Fruit fly (Drosophila melanogaster) whole organism, prepupa: ENCODE results near the gene Osi5.

ENCODE experiments used
- Blimp-1 ChIP-seq: fragments of 200-800 bp; sonication (Bioruptor generic); optimal IDR thresholded peaks from 3 replicates; lab custom pipeline; 2017; ENCODE audit warnings: missing biosample characterization, missing genetic modification characterization, mild to moderate bottlenecking, moderate library complexity, missing genetic modification reagents
- CG11902 ChIP-seq: fragments of 200-800 bp; sonication (Bioruptor generic); optimal IDR thresholded peaks from 3 replicates; lab custom pipeline; 2016; ENCODE audit warnings: missing biosample characterization, missing genetic modification characterization
- CG15336 ChIP-seq: fragments of 200-800 bp; sonication (Bioruptor generic); IDR thresholded peaks from 2 replicates; pipeline ENCODE4 v1.3.6; 2022; ENCODE audit warnings: missing biosample characterization, missing genetic modification characterization
- CG1621 ChIP-seq: fragments of 200-800 bp; sonication (Bioruptor generic); optimal IDR thresholded peaks from 3 replicates; lab custom pipeline; 2018; ENCODE audit warnings: missing biosample characterization, mild to moderate bottlenecking, missing genetic modification characterization
- CG3032 ChIP-seq: fragments of 200-800 bp; optimal IDR thresholded peaks from 2 replicates; lab custom pipeline; 2019; ENCODE audit warnings: missing biosample characterization, mild to moderate bottlenecking, missing genetic modification characterization, moderate library complexity
- CG31627 ChIP-seq: fragments of 200-800 bp; sonication (Bioruptor generic); optimal IDR thresholded peaks from 3 replicates; lab custom pipeline; 2016; ENCODE audit warnings: missing biosample characterization, missing genetic modification characterization
- CG32006 ChIP-seq: fragments of 200-800 bp; sonication (Bioruptor generic); optimal IDR thresholded peaks from 3 replicates; lab custom pipeline; 2017; ENCODE audit warnings: missing biosample characterization, mild to moderate bottlenecking, missing genetic modification characterization
- CG6163 ChIP-seq: fragments of 200-800 bp; sonication (Bioruptor generic); IDR thresholded peaks from 3 replicates; pipeline ENCODE4 v1.3.6; 2022; ENCODE audit warnings: missing biosample characterization, missing genetic modification characterization
- CG6276 ChIP-seq: fragments of 200-800 bp; sonication (Bioruptor generic); optimal IDR thresholded peaks from 2 replicates; lab custom pipeline; 2017; ENCODE audit warnings: missing biosample characterization, mild to moderate bottlenecking, missing genetic modification characterization
- CG6854 ChIP-seq: fragments of 200-800 bp; sonication (Bioruptor generic); optimal IDR thresholded peaks from 2 replicates; lab custom pipeline; 2017; ENCODE audit warnings: missing biosample characterization, mild to moderate bottlenecking, missing genetic modification characterization
- CG7368 ChIP-seq: fragments of 200-800 bp; sonication (Bioruptor generic); optimal IDR thresholded peaks from 3 replicates; lab custom pipeline; 2016; ENCODE audit warnings: missing biosample characterization, missing genetic modification characterization
- CG8119 ChIP-seq: fragments of 200-800 bp; sonication (Bioruptor generic); IDR thresholded peaks from 3 replicates; pipeline ENCODE4 v1.3.6; 2022; ENCODE audit warnings: missing biosample characterization, missing genetic modification characterization
- CG8319 ChIP-seq: fragments of 200-800 bp; sonication (Bioruptor generic); optimal IDR thresholded peaks from 3 replicates; lab custom pipeline; 2016; ENCODE audit warnings: missing biosample characterization, missing genetic modification characterization
- CG8632 ChIP-seq: fragments of 200-800 bp; sonication (Bioruptor generic); optimal IDR thresholded peaks from 3 replicates; lab custom pipeline; 2016; ENCODE audit warnings: missing biosample characterization, missing genetic modification characterization
- CG9139 ChIP-seq: fragments of 200-800 bp; sonication (Bioruptor generic); optimal IDR thresholded peaks from 3 replicates; lab custom pipeline; 2017; ENCODE audit warnings: missing biosample characterization, mild to moderate bottlenecking, missing genetic modification characterization
- Eip75B ChIP-seq: fragments of 200-800 bp; sonication (Bioruptor generic); optimal IDR thresholded peaks from 3 replicates; lab custom pipeline; 2016; ENCODE audit warnings: missing biosample characterization, missing genetic modification characterization
- Eip78C ChIP-seq: fragments of 200-800 bp; sonication (Bioruptor generic); peaks from one replicate; lab custom pipeline; 2016; ENCODE audit warnings: missing biosample characterization, missing genetic modification characterization
- Ets21C ChIP-seq: fragments of 200-800 bp; sonication (Bioruptor generic); optimal IDR thresholded peaks from 3 replicates; lab custom pipeline; 2016; ENCODE audit warnings: missing biosample characterization, missing genetic modification characterization
- Hr38 ChIP-seq: sonication (Bioruptor generic); optimal IDR thresholded peaks from 2 replicates; lab custom pipeline; 2016; ENCODE audit warnings: missing biosample characterization, missing genetic modification characterization
- Hr39 ChIP-seq: fragments of 200-800 bp; sonication (Bioruptor generic); optimal IDR thresholded peaks from 2 replicates; lab custom pipeline; 2016; ENCODE audit warnings: missing biosample characterization, missing genetic modification characterization
- Hr4 ChIP-seq: fragments of 200-800 bp; sonication (Bioruptor generic); optimal IDR thresholded peaks from 3 replicates; lab custom pipeline; 2016; ENCODE audit warnings: missing biosample characterization, missing genetic modification characterization
- Met ChIP-seq: fragments of 200-800 bp; sonication (Bioruptor generic); optimal IDR thresholded peaks from 3 replicates; lab custom pipeline; 2016; ENCODE audit warnings: missing biosample characterization, missing genetic modification characterization
- OdsH ChIP-seq: fragments of 200-800 bp; sonication (Bioruptor generic); optimal IDR thresholded peaks from 3 replicates; lab custom pipeline; 2016; ENCODE audit warnings: missing biosample characterization, missing genetic modification characterization
- Sox15 ChIP-seq: fragments of 200-800 bp; sonication (Bioruptor generic); optimal IDR thresholded peaks from 3 replicates; lab custom pipeline; 2016; ENCODE audit warnings: missing biosample characterization, missing genetic modification characterization
- achi ChIP-seq: fragments of 200-800 bp; sonication (Bioruptor generic); optimal IDR thresholded peaks from 3 replicates; lab custom pipeline; 2016; ENCODE audit warnings: missing biosample characterization, missing genetic modification characterization
- cyc ChIP-seq: fragments of 200-800 bp; sonication (Bioruptor generic); optimal IDR thresholded peaks from 3 replicates; lab custom pipeline; 2016; ENCODE audit warnings: missing biosample characterization, missing genetic modification characterization
- dsx ChIP-seq: fragments of 200-800 bp; optimal IDR thresholded peaks from 3 replicates; lab custom pipeline; 2019; ENCODE audit warnings: missing biosample characterization, mild to moderate bottlenecking, missing genetic modification characterization, moderate library complexity; ENCODE audit not compliant: poor library complexity, severe bottlenecking
- eg ChIP-seq: fragments of 200-800 bp; sonication (Bioruptor generic); IDR thresholded peaks from 3 replicates; pipeline ENCODE4 v1.3.6; 2022; ENCODE audit warnings: missing biosample characterization, missing genetic modification characterization
- lz ChIP-seq: fragments of 200-800 bp; sonication (Bioruptor generic); optimal IDR thresholded peaks from 3 replicates; lab custom pipeline; 2016; ENCODE audit warnings: missing biosample characterization, missing genetic modification characterization
- net ChIP-seq: fragments of 200-800 bp; sonication (Bioruptor generic); optimal IDR thresholded peaks from 3 replicates; lab custom pipeline; 2016; ENCODE audit warnings: missing biosample characterization, missing genetic modification characterization
- spab ChIP-seq: fragments of 200-800 bp; sonication (Bioruptor generic); optimal IDR thresholded peaks from 2 replicates; lab custom pipeline; 2017; ENCODE audit warnings: missing biosample characterization, mild to moderate bottlenecking, missing genetic modification characterization, missing genetic modification reagents
- ss ChIP-seq, 2 experiments: fragments of 200-800 bp; sonication (Bioruptor generic); optimal IDR thresholded peaks; 2 replicates in 1 of 2; 3 replicates in 1 of 2; lab custom pipeline; 2017 to 2018; ENCODE audit warnings: mild to moderate bottlenecking in 2 of 2, missing biosample characterization in 2 of 2, missing genetic modification characterization in 2 of 2, moderate library complexity in 1 of 2
- svp ChIP-seq: fragments of 200-800 bp; sonication (Bioruptor generic); peaks from one replicate; lab custom pipeline; 2016; ENCODE audit warnings: missing biosample characterization, missing genetic modification characterization
- topi ChIP-seq: fragments of 200-800 bp; sonication (Bioruptor generic); optimal IDR thresholded peaks from 3 replicates; lab custom pipeline; 2016; ENCODE audit warnings: missing biosample characterization, missing genetic modification characterization

Osi5 gene

DNA sequence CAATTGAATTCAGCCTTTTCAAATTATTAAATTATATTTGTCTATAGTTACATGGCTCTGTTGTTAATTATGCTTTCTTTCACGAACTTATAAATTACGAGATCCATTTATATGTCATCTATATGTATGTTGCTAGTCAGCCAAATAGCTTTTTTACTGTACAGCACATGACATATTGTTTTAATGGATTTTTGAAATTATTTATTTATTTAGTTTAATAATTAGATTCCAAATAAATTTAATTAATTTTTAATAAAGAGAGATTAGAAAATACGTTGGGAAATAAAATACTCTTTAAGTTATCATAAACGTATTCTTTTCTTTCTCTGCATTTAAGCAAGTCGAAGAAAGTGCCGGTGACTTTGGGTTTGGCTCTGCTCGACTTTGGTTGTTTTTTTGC lies 14.0 kb downstream of the Osi5 start (continued):
- TF ChIP-seq CG31627 (GFP tag; lab: Kevin White, UChicago): no peak
- peak; percentile 67 for TF ChIP-seq CG8119 (GFP tag; lab: Robert Waterston, UW)
- TF ChIP-seq topi (GFP tag; lab: Kevin White, UChicago): no peak
- TF ChIP-seq CG8319 (GFP tag; lab: Kevin White, UChicago): no peak
- peak; percentile 92 for TF ChIP-seq CG32006
- no peak for TF ChIP-seq Sox15 (GFP tag; lab: Kevin White, UChicago)
- no peak for TF ChIP-seq CG8632
- TF ChIP-seq lz: no peak
- no peak for TF ChIP-seq CG7368 (GFP tag; lab: Kevin White, UChicago)
- no peak for TF ChIP-seq Met (GFP tag; lab: Kevin White, UChicago)
- no peak for TF ChIP-seq cyc (GFP tag; lab: Kevin White, UChicago)
- peak; percentile 75 for TF ChIP-seq Hr4 (GFP tag; lab: Kevin White, UChicago)
- TF ChIP-seq Hr39 (GFP tag; lab: Kevin White, UChicago): no peak
- TF ChIP-seq svp (GFP tag; lab: Kevin White, UChicago): no peak
- TF ChIP-seq Hr38 (GFP tag; lab: Kevin White, UChicago): no peak

DNA sequence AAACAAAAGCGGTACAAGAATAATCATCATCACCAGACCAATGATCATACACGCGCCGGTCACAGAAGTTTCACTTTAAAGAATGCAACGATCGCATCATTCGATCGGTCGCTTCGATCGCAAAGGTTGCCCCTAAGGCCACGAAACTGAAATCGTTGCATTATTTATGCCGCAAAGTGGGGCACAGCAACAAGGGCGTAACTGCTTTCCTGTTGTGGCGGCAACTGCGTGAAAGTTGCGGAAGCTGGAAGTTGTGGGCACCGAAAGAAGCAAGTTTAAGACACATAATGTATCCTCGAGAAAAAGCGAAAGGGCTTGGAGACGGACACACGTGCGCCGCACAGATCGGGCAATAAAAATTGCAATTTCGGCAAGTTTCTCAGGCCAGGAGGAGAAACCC lies 16.7 kb downstream of the Osi5 start:
- peak; percentile 97 for TF ChIP-seq Blimp-1 (GFP tag; lab: Kevin White, UChicago)
- TF ChIP-seq CG6276 (GFP tag; lab: Kevin White, UChicago): no peak
- TF ChIP-seq CG6854 (GFP tag; lab: Kevin White, UChicago): peak; percentile 55
- no peak for TF ChIP-seq Eip75B (GFP tag; lab: Kevin White, UChicago)
- no peak for TF ChIP-seq CG3032 (tag; lab: Kevin White, UChicago)
- TF ChIP-seq spab (GFP tag; lab: Kevin White, UChicago): no peak

DNA sequence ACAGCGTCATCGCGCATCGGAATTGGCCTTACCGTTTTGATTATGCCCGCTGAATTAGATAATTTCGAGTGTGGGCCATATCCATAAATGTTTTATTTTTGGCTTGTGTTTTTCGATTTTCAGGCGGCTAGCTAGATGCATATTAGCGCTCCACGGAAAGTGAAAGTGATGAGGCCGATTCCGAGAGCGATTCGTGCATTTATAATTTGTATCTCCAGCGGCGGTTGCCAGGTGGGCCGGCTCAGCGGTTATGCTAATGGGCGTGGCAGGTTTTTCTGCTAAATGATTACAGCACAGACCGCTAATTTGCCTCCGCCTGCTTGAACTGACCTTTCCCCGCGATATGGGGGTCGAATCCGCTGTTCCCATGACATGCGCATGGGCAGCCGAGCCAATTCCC lies 17.7 kb downstream of the Osi5 start:
- TF ChIP-seq CG6163 (GFP tag; lab: Robert Waterston, UW): no peak
- no peak for TF ChIP-seq CG8632
- TF ChIP-seq CG9139 (GFP tag; lab: Kevin White, UChicago): no peak
- no peak for TF ChIP-seq dsx (GFP tag; lab: Kevin White, UChicago)
- TF ChIP-seq spab (GFP tag; lab: Kevin White, UChicago): no peak
- no peak for TF ChIP-seq OdsH (GFP tag; lab: Kevin White, UChicago)
- no peak for TF ChIP-seq CG31627 (GFP tag; lab: Kevin White, UChicago)
- TF ChIP-seq CG1621 (tag; lab: Kevin White, UChicago): no peak
- TF ChIP-seq CG15336: no peak
- TF ChIP-seq Hr39 (GFP tag; lab: Kevin White, UChicago): no peak
- no peak for TF ChIP-seq topi (GFP tag; lab: Kevin White, UChicago)
- TF ChIP-seq net (GFP tag; lab: Kevin White, UChicago): no peak

DNA sequence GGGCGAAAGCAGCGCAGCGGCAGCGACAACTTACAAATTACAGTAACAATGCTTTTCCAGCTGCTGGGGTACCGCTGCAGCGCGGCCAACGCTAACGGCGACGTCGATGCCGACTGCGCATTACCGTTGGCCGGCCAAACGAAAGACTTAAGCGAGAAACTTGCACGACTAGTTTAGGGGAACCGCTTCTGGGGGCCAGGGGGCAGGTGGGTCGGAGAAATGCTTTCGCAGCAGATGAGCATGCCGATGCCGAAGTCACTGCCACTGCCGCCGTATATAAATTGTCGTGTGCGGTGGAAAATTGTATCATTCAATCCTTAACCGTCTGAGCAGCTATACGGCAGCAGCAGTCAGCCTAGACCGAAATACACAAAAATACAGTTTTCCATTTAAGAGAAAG lies 21.4 kb downstream of the Osi5 start, which contains the start of gene Osi7:
Gene Osi7, plus strand, starts transcription at position 301 of the 400 bp plus-strand sequence.
- TF ChIP-seq CG11902 (GFP tag; lab: Kevin White, UChicago) (no peak), eg (GFP tag; lab: Robert Waterston, UW) (0 out of 3 replicates have a peak, but pooled peaks have one; percentile 9), Eip78C (GFP tag; lab: Kevin White, UChicago) (peak; percentile 20)

DNA sequence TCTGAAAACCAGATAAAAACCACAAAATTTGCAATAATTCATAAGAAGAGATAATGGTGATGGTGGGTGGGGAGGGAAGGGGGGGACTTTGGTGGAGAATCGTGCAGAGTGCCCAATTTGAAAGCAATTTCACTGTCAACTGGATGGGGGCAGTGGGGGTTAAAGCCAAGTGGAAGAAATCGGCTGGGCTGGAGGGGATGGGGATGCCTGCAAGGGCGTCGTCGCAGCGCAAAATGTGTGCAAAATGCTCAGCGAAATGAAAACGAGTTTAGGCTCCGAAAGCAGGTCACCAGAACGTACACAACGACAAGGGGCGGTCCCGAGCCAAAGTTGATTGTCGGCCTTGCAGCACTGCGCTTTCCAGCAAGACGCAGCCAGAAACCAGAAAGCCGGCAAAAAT lies 25.5 kb downstream of the Osi5 start:
- no peak for TF ChIP-seq svp (GFP tag; lab: Kevin White, UChicago)
- no peak for TF ChIP-seq achi (GFP tag; lab: Kevin White, UChicago)
- TF ChIP-seq Hr38 (GFP tag; lab: Kevin White, UChicago): no peak
- TF ChIP-seq Met (GFP tag; lab: Kevin White, UChicago): no peak
- no peak for TF ChIP-seq ss (GFP tag; optimal IDR thresholded peaks at IDR 0.05; lab: Kevin White, UChicago)
- no peak for TF ChIP-seq CG3032 (tag; lab: Kevin White, UChicago)
- peak; percentile 89 for TF ChIP-seq CG6854 (GFP tag; lab: Kevin White, UChicago)
- no peak for TF ChIP-seq CG6276 (GFP tag; lab: Kevin White, UChicago)
- no peak for TF ChIP-seq Ets21C (GFP tag; lab: Kevin White, UChicago)
- peak; percentile 96 for TF ChIP-seq Blimp-1 (GFP tag; lab: Kevin White, UChicago)
